Fruit fly (Drosophila melanogaster) whole organism, pupa: ENCODE measurements around the gene CG32086.

Experiments
- CG12605 ChIP-seq: fragments of 200-800 bp; sonication (Bioruptor generic); IDR thresholded peaks from 2 replicates; pipeline ENCODE4 v1.3.6; 2022; ENCODE audit warnings: missing biosample characterization, missing genetic modification characterization
- CG15710 ChIP-seq: fragments of 200-800 bp; sonication (Bioruptor generic); optimal IDR thresholded peaks from 2 replicates; lab custom pipeline; 2018; ENCODE audit warnings: missing biosample characterization, mild to moderate bottlenecking, missing genetic modification characterization, moderate library complexity
- CG17806 ChIP-seq: fragments of 200-800 bp; sonication (Bioruptor generic); optimal IDR thresholded peaks from 2 replicates; lab custom pipeline; 2018; ENCODE audit warnings: missing biosample characterization, mild to moderate bottlenecking, missing genetic modification characterization, moderate library complexity
- CG32121 ChIP-seq: fragments of 200-800 bp; sonication (Bioruptor generic); IDR thresholded peaks from 2 replicates; pipeline ENCODE4 v1.3.6; 2022; ENCODE audit warnings: missing biosample characterization, missing genetic modification characterization
- CG8301 ChIP-seq: fragments of 200-800 bp; sonication (Bioruptor generic); optimal IDR thresholded peaks from 2 replicates; lab custom pipeline; 2018; ENCODE audit warnings: missing biosample characterization, mild to moderate bottlenecking, missing genetic modification characterization
- D1 ChIP-seq: fragments of 200-800 bp; sonication (Bioruptor generic); optimal IDR thresholded peaks from 2 replicates; lab custom pipeline; 2018; ENCODE audit warnings: missing biosample characterization, mild to moderate bottlenecking, missing genetic modification characterization, moderate library complexity
- EcR ChIP-seq: fragments of 200-800 bp; sonication (Bioruptor generic); optimal IDR thresholded peaks from 3 replicates; lab custom pipeline; 2019; ENCODE audit warnings: missing biosample characterization, missing genetic modification characterization, mild to moderate bottlenecking, moderate library complexity, missing genetic modification reagents
- Ets98B ChIP-seq: fragments of 200-800 bp; sonication (Bioruptor generic); IDR thresholded peaks from 2 replicates; pipeline ENCODE4 v1.3.6; 2022; ENCODE audit warnings: missing biosample characterization, missing genetic modification characterization
- Pif1A ChIP-seq: fragments of 200-800 bp; sonication (Bioruptor generic); optimal IDR thresholded peaks from 3 replicates; lab custom pipeline; 2016; ENCODE audit warnings: missing biosample characterization, missing genetic modification characterization
- Pif1B ChIP-seq: fragments of 200-800 bp; sonication (Bioruptor generic); optimal IDR thresholded peaks from 3 replicates; lab custom pipeline; 2016; ENCODE audit warnings: missing biosample characterization, missing genetic modification characterization
- Snoo ChIP-seq: fragments of 200-800 bp; sonication (Bioruptor generic); optimal IDR thresholded peaks from 3 replicates; lab custom pipeline; 2017; ENCODE audit warnings: missing biosample characterization, mild to moderate bottlenecking, missing genetic modification characterization, inconsistent platforms
- gl ChIP-seq: fragments of 200-800 bp; sonication (Bioruptor generic); optimal IDR thresholded peaks from 2 replicates; lab custom pipeline; 2018; ENCODE audit warnings: missing biosample characterization, mild to moderate bottlenecking, missing genetic modification characterization
- rn ChIP-seq: fragments of 200-800 bp; sonication (Bioruptor generic); IDR thresholded peaks from 2 replicates; pipeline ENCODE4 v1.3.6; 2022; ENCODE audit warnings: missing biosample characterization, missing genetic modification characterization

dm6 chr3L:11609835-11610234, 26.0 kb upstream of the CG32086 start, which contains the start of gene CG42832:
- TF ChIP-seq Snoo (tag; lab: Kevin White, UChicago) = no peak
- TF ChIP-seq CG32121 = no peak
- TF ChIP-seq rn (GFP tag; lab: Robert Waterston, UW) = no peak
- TF ChIP-seq CG15710 (tag; lab: Kevin White, UChicago) = no peak
- TF ChIP-seq CG8301 (tag; lab: Kevin White, UChicago) = no peak
- TF ChIP-seq Ets98B (GFP tag; lab: Robert Waterston, UW) = no peak
- no peak for TF ChIP-seq Pif1B
- no peak for TF ChIP-seq D1 (tag; lab: Kevin White, UChicago)
- no peak for TF ChIP-seq EcR
- TF ChIP-seq gl (tag; lab: Kevin White, UChicago) = no peak
- no peak for TF ChIP-seq CG17806
- no peak for TF ChIP-seq Pif1A (GFP tag; lab: Kevin White, UChicago)
- TF ChIP-seq CG12605 (GFP tag; lab: Robert Waterston, UW) = no peak
